Fruit fly (Drosophila melanogaster): Measurements from ENCODE around the gene Cht2.

The Cht2 gene

DNA sequence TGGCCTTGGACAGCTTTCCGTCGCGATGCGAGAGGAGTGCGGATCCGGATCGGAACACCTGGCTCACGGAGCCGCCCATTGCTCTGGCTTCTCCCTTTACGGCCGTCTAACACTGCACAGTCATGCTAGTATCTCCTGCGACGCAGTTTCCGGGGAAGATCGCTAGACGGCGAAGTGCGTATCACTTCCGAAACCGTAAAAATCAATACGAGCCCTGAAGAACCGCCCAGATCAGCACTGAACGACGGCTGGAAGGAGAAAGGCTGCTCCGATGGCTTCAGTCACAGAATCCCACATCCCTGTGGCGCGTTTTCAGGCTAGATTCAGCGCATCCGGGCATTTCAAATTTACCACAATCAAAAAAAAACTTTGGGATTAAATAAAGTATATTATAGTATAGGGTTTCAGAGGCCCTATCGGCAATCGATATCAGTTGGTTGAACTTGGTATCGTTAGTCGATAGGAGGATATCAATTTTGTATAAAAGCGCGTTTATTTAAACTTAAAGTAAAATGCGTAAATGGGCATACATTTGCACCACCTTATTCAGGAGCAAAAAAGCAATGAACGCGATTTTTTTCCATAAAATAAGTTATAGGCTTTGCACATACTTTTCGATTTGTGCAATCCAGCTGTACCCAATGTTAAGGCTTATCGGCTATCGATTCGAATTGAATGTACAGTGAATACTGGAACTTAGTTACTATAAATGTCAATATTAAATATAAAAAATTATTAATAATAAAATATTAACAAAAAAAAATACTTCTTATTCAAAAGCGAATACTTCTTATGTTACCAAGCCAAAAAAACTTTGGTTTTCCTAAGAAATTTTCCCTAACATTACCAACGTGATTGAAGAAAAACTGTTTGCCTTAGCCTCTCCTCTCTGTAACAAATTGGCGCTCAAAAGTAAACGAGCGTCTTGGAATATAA, 19.2 kb upstream of the Cht2 start, which contains the start of the genes CG13933 and PolD2 (continued):
- peak; percentile 98 for TF ChIP-seq dsx (GFP tag; optimal IDR thresholded peaks at IDR 0.05; ENCODE audit: poor library complexity, severe bottlenecking)
- peak; percentile 78 for TF ChIP-seq CG11294 (GFP tag; IDR thresholded peaks at IDR 0.05)
- TF ChIP-seq CG4318 (GFP tag; optimal IDR thresholded peaks at IDR 0.05): no peak
- TF ChIP-seq Gug (GFP tag; IDR thresholded peaks at IDR 0.05): peak; percentile 84
- peak; percentile 99 for TF ChIP-seq CG34406 (GFP tag; optimal IDR thresholded peaks at IDR 0.05)
- TF ChIP-seq Ets21C (GFP tag; optimal IDR thresholded peaks at IDR 0.05): peak; percentile 85
- TF ChIP-seq dac (GFP tag; optimal IDR thresholded peaks at IDR 0.05): no peak
- TF ChIP-seq CG3032 (tag; optimal IDR thresholded peaks at IDR 0.05): peak; percentile 92
- peak; percentile 94 for TF ChIP-seq Sox102F (GFP tag; optimal IDR thresholded peaks at IDR 0.05)
- peak; percentile 98 for TF ChIP-seq CG32006 (GFP tag; optimal IDR thresholded peaks at IDR 0.05)
- TF ChIP-seq Blimp-1 (GFP tag; optimal IDR thresholded peaks at IDR 0.05): peak; percentile 67
- no peak for TF ChIP-seq fkh (GFP tag; optimal IDR thresholded peaks at IDR 0.05)
- peak; percentile 92 for TF ChIP-seq achi (GFP tag; optimal IDR thresholded peaks at IDR 0.05)
- peak; percentile 99 for TF ChIP-seq CG8119 (GFP tag; IDR thresholded peaks at IDR 0.05)
- TF ChIP-seq CG7368 (GFP tag; optimal IDR thresholded peaks at IDR 0.05): no peak
- TF ChIP-seq eg (GFP tag; IDR thresholded peaks at IDR 0.05): peak; percentile 98
- TF ChIP-seq esn (GFP tag; optimal IDR thresholded peaks at IDR 0.05): peak; percentile 96
- TF ChIP-seq CG11762 (GFP tag; optimal IDR thresholded peaks at IDR 0.05; ENCODE audit: insufficient read depth): peak; percentile 84
- peak; percentile 91 for TF ChIP-seq lz (GFP tag; optimal IDR thresholded peaks at IDR 0.05)
- peak in 1 of 2 experiments; percentile 93 for TF ChIP-seq salr (GFP tag; optimal IDR thresholded peaks at IDR 0.05)
- TF ChIP-seq fd59A (GFP tag; optimal IDR thresholded peaks at IDR 0.05): peak; percentile 87
- TF ChIP-seq vri (GFP tag; optimal IDR thresholded peaks at IDR 0.05): no peak
- TF ChIP-seq spab (GFP tag; optimal IDR thresholded peaks at IDR 0.05): no peak
- peak; percentile 93 for TF ChIP-seq CG31627 (GFP tag; optimal IDR thresholded peaks at IDR 0.05)
- TF ChIP-seq Hr39 (GFP tag; optimal IDR thresholded peaks at IDR 0.05): peak; percentile 93
- TF ChIP-seq Hr38 (GFP tag; optimal IDR thresholded peaks at IDR 0.05): peak; percentile 34
- TF ChIP-seq CG6792 (GFP tag; optimal IDR thresholded peaks at IDR 0.05): peak; percentile 93
- peak; percentile 99 for TF ChIP-seq acj6 (GFP tag; optimal IDR thresholded peaks at IDR 0.05)
- TF ChIP-seq Smox (GFP tag; optimal IDR thresholded peaks at IDR 0.05): peak; percentile 91
- TF ChIP-seq CG10669 (GFP tag; optimal IDR thresholded peaks at IDR 0.05): peak; percentile 86
- no peak for TF ChIP-seq net (GFP tag; optimal IDR thresholded peaks at IDR 0.05)

- TF ChIP-seq salr (GFP tag; optimal IDR thresholded peaks at IDR 0.05): no peak
- TF ChIP-seq CG11294 (GFP tag; IDR thresholded peaks at IDR 0.05): no peak
- no peak for TF ChIP-seq Ets96B (tag; optimal IDR thresholded peaks at IDR 0.05)
- no peak for TF ChIP-seq cyc (GFP tag; optimal IDR thresholded peaks at IDR 0.05)
- TF ChIP-seq net (GFP tag; optimal IDR thresholded peaks at IDR 0.05): no peak
- no peak for TF ChIP-seq fd59A (GFP tag; optimal IDR thresholded peaks at IDR 0.05)
- TF ChIP-seq eg (GFP tag; IDR thresholded peaks at IDR 0.05): no peak
- no peak for TF ChIP-seq dsx (GFP tag; optimal IDR thresholded peaks at IDR 0.05; ENCODE audit: poor library complexity, severe bottlenecking)
- TF ChIP-seq CG6808 (GFP tag; optimal IDR thresholded peaks at IDR 0.05): no peak
- no peak for TF ChIP-seq Smox (GFP tag; optimal IDR thresholded peaks at IDR 0.05)
- TF ChIP-seq fd85E (GFP tag; optimal IDR thresholded peaks at IDR 0.05): no peak
- no peak for TF ChIP-seq vri (GFP tag; optimal IDR thresholded peaks at IDR 0.05)
These were observed 16.9 kb upstream of the Cht2 start for dm6 chr3L:1772593-1772992.

DNA sequence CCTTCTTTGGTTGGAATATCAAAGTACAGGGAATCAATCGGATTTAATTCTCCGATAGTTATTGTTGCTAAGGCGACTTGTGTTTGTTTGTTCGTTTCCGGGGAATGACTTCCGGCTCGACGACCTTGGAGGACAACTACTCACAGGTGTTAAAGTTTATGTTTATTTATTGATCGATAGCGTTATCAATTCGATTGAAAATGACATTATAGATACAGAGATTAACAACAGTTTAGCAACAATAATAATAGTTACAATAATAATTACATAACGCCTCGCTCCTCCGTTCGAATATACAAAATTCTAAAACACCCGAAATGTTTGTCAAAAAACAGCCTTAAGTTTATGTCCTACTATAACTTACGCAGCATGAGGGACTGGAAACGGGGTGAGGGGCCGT, 15.9 kb upstream of the Cht2 start, which contains the start of gene Dhc62B:
Gene Dhc62B, minus strand, starts transcription at position 101 of the 400 bp plus-strand sequence.
- TF ChIP-seq svp (GFP tag) (peak; percentile 9), Sox15 (GFP tag; optimal IDR thresholded peaks at IDR 0.05) (no peak)

Measured in whole organism, prepupa.